Worm (Caenorhabditis elegans) whole organism, L3 larva: ENCODE data around the gene pccb-1.

ENCODE experiments used
- R02D3.7 ChIP-seq: fragments of 150-350 bp; optimal IDR thresholded peaks from 2 replicates; lab custom pipeline; 2014; ENCODE audit warnings: missing biosample characterization, missing genetic modification characterization
- aly-2 ChIP-seq: fragments of 150-350 bp; optimal IDR thresholded peaks from 2 replicates; lab custom pipeline; 2014; ENCODE audit warnings: missing biosample characterization, missing genetic modification characterization
- ama-1 ChIP-seq: fragments of 150-350 bp; optimal IDR thresholded peaks from 2 replicates; lab custom pipeline; 2018
- ceh-16 ChIP-seq: sonication (generic microtip); optimal IDR thresholded peaks from 2 replicates; lab custom pipeline; 2017; ENCODE audit warnings: missing biosample characterization, missing genetic modification characterization
- ceh-28 ChIP-seq: fragments of 150-350 bp; optimal IDR thresholded peaks from 2 replicates; lab custom pipeline; 2014; ENCODE audit warnings: missing biosample characterization, missing genetic modification reagents, missing genetic modification characterization
- ceh-82 ChIP-seq: fragments of 150-350 bp; optimal IDR thresholded peaks from 2 replicates; lab custom pipeline; 2014; ENCODE audit warnings: missing biosample characterization, missing genetic modification characterization
- egl-27 ChIP-seq: sonication (generic microtip); optimal IDR thresholded peaks from 4 replicates; lab custom pipeline; 2017; ENCODE audit warnings: missing biosample characterization, missing genetic modification reagents, missing genetic modification characterization
- elt-1 ChIP-seq: fragments of 150-350 bp; optimal IDR thresholded peaks from 2 replicates; lab custom pipeline; 2014; ENCODE audit warnings: missing biosample characterization, missing genetic modification characterization
- elt-2 ChIP-seq: sonication (generic microtip); optimal IDR thresholded peaks from 2 replicates; lab custom pipeline; 2016; ENCODE audit warnings: missing genetic modification reagents, mild to moderate bottlenecking, missing genetic modification characterization, missing compliant biosample characterization
- elt-3 ChIP-seq, 3 experiments: fragments of 150-350 bp in 1 of 3; sonication (generic microtip) in 2 of 3; optimal IDR thresholded peaks; 2 replicates in 2 of 3; 4 replicates in 1 of 3; lab custom pipeline; 2014 to 2017; ENCODE audit warnings: missing biosample characterization in 3 of 3, missing genetic modification characterization in 3 of 3
- eor-1 ChIP-seq, 2 experiments: fragments of 150-350 bp; optimal IDR thresholded peaks; 2 replicates each; lab custom pipeline; 2014 to 2018; ENCODE audit warnings: missing biosample characterization in 2 of 2, missing genetic modification characterization in 2 of 2
- fkh-10 ChIP-seq: sonication (generic microtip); optimal IDR thresholded peaks from 2 replicates; lab custom pipeline; 2017; ENCODE audit warnings: missing biosample characterization, missing genetic modification reagents, missing genetic modification characterization
- fos-1 ChIP-seq: fragments of 150-350 bp; optimal IDR thresholded peaks from 2 replicates; lab custom pipeline; 2014; ENCODE audit warnings: missing biosample characterization, missing genetic modification characterization
- jun-1 ChIP-seq: fragments of 150-350 bp; optimal IDR thresholded peaks from 2 replicates; lab custom pipeline; 2014; ENCODE audit warnings: missing biosample characterization, missing genetic modification reagents, missing genetic modification characterization
- lin-15B ChIP-seq: fragments of 150-350 bp; optimal IDR thresholded peaks from 2 replicates; lab custom pipeline; 2014; ENCODE audit warnings: missing biosample characterization, missing genetic modification characterization
- lin-39 ChIP-seq: fragments of 150-350 bp; optimal IDR thresholded peaks from 2 replicates; lab custom pipeline; 2018; ENCODE audit warnings: missing biosample characterization, missing genetic modification reagents, missing genetic modification characterization
- lsy-12 ChIP-seq: sonication (generic microtip); optimal IDR thresholded peaks from 2 replicates; lab custom pipeline; 2016; ENCODE audit warnings: mild to moderate bottlenecking, missing genetic modification characterization, missing compliant biosample characterization
- mdl-1 ChIP-seq: fragments of 150-350 bp; optimal IDR thresholded peaks from 2 replicates; lab custom pipeline; 2014; ENCODE audit warnings: missing biosample characterization, missing genetic modification characterization
- nfya-1 ChIP-seq: sonication (generic microtip); optimal IDR thresholded peaks from 2 replicates; lab custom pipeline; 2017; ENCODE audit warnings: missing genetic modification characterization, mild to moderate bottlenecking, missing compliant biosample characterization, antibody characterized with exemption, moderate library complexity; ENCODE audit not compliant: insufficient read depth
- nhr-237 ChIP-seq: fragments of 150-350 bp; optimal IDR thresholded peaks from 2 replicates; lab custom pipeline; 2014; ENCODE audit warnings: missing biosample characterization, missing genetic modification characterization
- nhr-25 ChIP-seq: sonication (generic microtip); optimal IDR thresholded peaks from 2 replicates; lab custom pipeline; 2017; ENCODE audit warnings: missing biosample characterization, missing genetic modification characterization
- nhr-28 ChIP-seq: fragments of 150-350 bp; optimal IDR thresholded peaks from 2 replicates; lab custom pipeline; 2014; ENCODE audit warnings: missing biosample characterization, missing genetic modification characterization
- nhr-67 ChIP-seq: fragments of 150-350 bp; optimal IDR thresholded peaks from 2 replicates; lab custom pipeline; 2014; ENCODE audit warnings: missing biosample characterization, missing genetic modification characterization
- nhr-76 ChIP-seq: fragments of 150-350 bp; sonication (generic microtip); optimal IDR thresholded peaks from 5 replicates; lab custom pipeline; 2014; ENCODE audit warnings: missing biosample characterization, missing genetic modification characterization
- nhr-77 ChIP-seq: fragments of 150-350 bp; optimal IDR thresholded peaks from 2 replicates; lab custom pipeline; 2014; ENCODE audit warnings: missing biosample characterization, missing genetic modification characterization
- pha-4 ChIP-seq: fragments of 150-350 bp; optimal IDR thresholded peaks from 2 replicates; lab custom pipeline; 2014; ENCODE audit warnings: missing biosample characterization, missing genetic modification reagents, missing genetic modification characterization
- pqm-1 ChIP-seq: fragments of 150-350 bp; optimal IDR thresholded peaks from 2 replicates; lab custom pipeline; 2017; ENCODE audit warnings: missing biosample characterization, missing genetic modification characterization, inconsistent platforms
- sea-2 ChIP-seq: fragments of 150-350 bp; sonication (generic microtip); optimal IDR thresholded peaks from 4 replicates; lab custom pipeline; 2014; ENCODE audit warnings: missing biosample characterization, missing genetic modification reagents, missing genetic modification characterization
- skn-1 ChIP-seq: fragments of 150-350 bp; optimal IDR thresholded peaks from 2 replicates; lab custom pipeline; 2014; ENCODE audit warnings: missing biosample characterization, missing genetic modification characterization
- tbx-2 ChIP-seq: sonication (generic microtip); optimal IDR thresholded peaks from 2 replicates; lab custom pipeline; 2016; ENCODE audit warnings: mild to moderate bottlenecking, missing genetic modification characterization, missing compliant biosample characterization
- unc-39 ChIP-seq: sonication (generic microtip); optimal IDR thresholded peaks from 4 replicates; lab custom pipeline; 2017; ENCODE audit warnings: missing biosample characterization, missing genetic modification characterization
- unc-62 ChIP-seq: fragments of 150-350 bp; sonication (generic microtip); optimal IDR thresholded peaks from 4 replicates; lab custom pipeline; 2014; ENCODE audit warnings: missing biosample characterization, missing genetic modification reagents, missing genetic modification characterization
- zag-1 ChIP-seq: fragments of 150-350 bp; optimal IDR thresholded peaks from 2 replicates; lab custom pipeline; 2014; ENCODE audit warnings: missing biosample characterization, missing genetic modification characterization
- ztf-11 ChIP-seq: fragments of 150-350 bp; optimal IDR thresholded peaks from 2 replicates; lab custom pipeline; 2014; ENCODE audit warnings: missing biosample characterization, missing genetic modification characterization
- ztf-4 ChIP-seq: fragments of 150-350 bp; optimal IDR thresholded peaks from 2 replicates; lab custom pipeline; 2014; ENCODE audit warnings: missing biosample characterization, missing genetic modification characterization

Gene pccb-1

ce11 chrX:3051315-3051993 lies 37.9 kb upstream of the pccb-1 start:
- TF ChIP-seq nfya-1 (tag; lab: Kevin White, UChicago) (no peak), zag-1 (tag; lab: Kevin White, UChicago) (no peak), skn-1 (tag; lab: Kevin White, UChicago) (no peak), fkh-10 (GFP tag; lab: Kevin White, UChicago) (peak; percentile 84), pha-4 (tag; lab: Kevin White, UChicago) (no peak), tbx-2 (tag; lab: Kevin White, UChicago) (no peak), nhr-76 (no peak), sea-2 (no peak)

ce11 chrX:3054394-3054793 lies 35.0 kb upstream of the pccb-1 start:
- TF ChIP-seq tbx-2 (tag; lab: Kevin White, UChicago) (no peak), ztf-11 (tag; lab: Kevin White, UChicago) (no peak), pqm-1 (peak; percentile 40), eor-1 (tag; optimal IDR thresholded peaks at IDR 0.05; lab: Kevin White, UChicago) (no peak), ceh-16 (tag; lab: Kevin White, UChicago) (no peak), nhr-77 (no peak), nhr-237 (tag; lab: Kevin White, UChicago) (no peak), ztf-4 (tag; lab: Kevin White, UChicago) (no peak)

- TF ChIP-seq pha-4 (tag; lab: Kevin White, UChicago) (peak; percentile 2), elt-2 (peak; percentile 89), ztf-11 (tag; lab: Kevin White, UChicago) (no peak), pqm-1 (no peak)
These were observed 34.5 kb upstream of the pccb-1 start, which contains the start of gene twk-26 for ce11 chrX:3054802-3055201. Gene twk-26, minus strand, starts transcription at chrX:3054824.

DNA sequence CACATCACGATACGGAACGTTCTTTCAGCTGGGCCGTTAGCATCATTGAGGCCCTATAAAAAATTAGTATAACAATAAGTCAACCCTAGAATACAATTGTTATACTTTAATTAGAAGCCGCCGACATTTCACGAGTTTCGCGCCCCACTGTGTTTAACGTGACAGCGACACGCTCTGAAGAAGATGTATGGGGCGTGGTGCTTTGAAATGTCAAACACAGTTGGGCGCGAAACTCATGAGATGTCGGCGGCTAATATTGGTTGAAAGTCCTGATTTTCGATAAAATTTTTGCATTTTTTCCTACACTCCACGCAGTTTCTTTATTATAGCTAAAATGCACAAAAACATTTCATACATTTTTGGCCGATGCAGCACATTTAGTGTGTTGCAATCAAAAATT lies 33.3 kb upstream of the pccb-1 start:
- TF ChIP-seq ceh-82 (tag; lab: Kevin White, UChicago) (no peak), ztf-4 (tag; lab: Kevin White, UChicago) (no peak), elt-1 (tag; lab: Kevin White, UChicago) (no peak), lin-15B (tag; lab: Kevin White, UChicago) (no peak), nfya-1 (tag; lab: Kevin White, UChicago) (no peak), mdl-1 (tag; lab: Kevin White, UChicago) (no peak), unc-39 (tag; lab: Kevin White, UChicago) (no peak), lin-39 (tag; lab: Kevin White, UChicago) (no peak), elt-3 (tag; optimal IDR thresholded peaks at IDR 0.05; lab: Kevin White, UChicago) (no peak), R02D3.7 (tag; lab: Kevin White, UChicago) (no peak), nhr-25 (tag; lab: Kevin White, UChicago) (no peak), tbx-2 (tag; lab: Kevin White, UChicago) (no peak), egl-27 (tag; lab: Kevin White, UChicago) (no peak), ztf-11 (tag; lab: Kevin White, UChicago) (no peak), ceh-28 (tag; lab: Kevin White, UChicago) (no peak), nhr-67 (tag; lab: Kevin White, UChicago) (no peak), skn-1 (tag; lab: Kevin White, UChicago) (no peak)

DNA sequence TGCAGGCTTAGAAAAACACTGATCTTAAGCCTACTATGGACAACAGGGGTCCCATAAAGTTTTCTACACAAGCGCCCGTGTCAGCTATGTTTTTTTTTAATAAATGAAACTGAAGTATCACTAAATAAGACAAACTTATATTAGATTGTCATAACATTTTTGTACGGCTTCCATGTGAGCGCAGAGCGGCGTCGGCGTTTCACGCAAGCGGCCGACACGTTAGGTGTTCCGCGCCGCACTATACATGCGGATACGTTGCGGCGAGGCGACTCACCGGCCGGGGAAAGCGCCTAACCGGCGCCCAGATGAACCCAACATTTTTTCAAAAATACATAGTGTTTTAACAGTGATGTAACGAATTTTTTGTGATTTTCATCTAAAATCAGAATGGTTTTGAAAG lies 31.7 kb upstream of the pccb-1 start:
- no peak for TF ChIP-seq elt-2
- no peak for TF ChIP-seq lsy-12
- TF ChIP-seq elt-3 (tag; optimal IDR thresholded peaks at IDR 0.05; lab: Kevin White, UChicago) = no peak
- TF ChIP-seq unc-62 (GFP tag; lab: Kevin White, UChicago) = no peak

DNA sequence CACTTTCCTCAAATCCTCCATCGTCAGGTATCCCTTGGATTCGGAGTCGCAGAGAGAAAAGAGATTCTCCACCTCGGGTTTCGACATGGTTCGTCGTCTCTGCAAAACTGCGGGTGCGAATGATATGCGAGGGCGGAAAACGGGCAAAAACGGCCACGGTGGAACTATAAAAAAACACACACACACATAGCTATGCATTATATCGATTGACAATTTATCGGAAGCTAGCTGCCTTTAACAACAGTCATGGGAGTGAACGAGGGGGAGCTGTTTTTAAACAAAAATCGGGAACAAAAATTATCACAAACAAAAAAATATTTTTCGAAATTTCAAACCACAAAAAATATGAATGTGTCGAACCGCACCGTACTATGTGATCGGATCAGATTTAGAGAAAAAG lies 30.1 kb upstream of the pccb-1 start, which contains the start of gene rsef-1:
Gene rsef-1, minus strand, starts transcription at position 101 of the 400 bp plus-strand sequence.
- TF ChIP-seq jun-1 (tag; lab: Kevin White, UChicago) (no peak), lin-15B (tag; lab: Kevin White, UChicago) (no peak), ama-1 (no peak), lsy-12 (no peak), aly-2 (tag; lab: Kevin White, UChicago) (no peak), tbx-2 (tag; lab: Kevin White, UChicago) (no peak), nhr-76 (no peak), pha-4 (tag; lab: Kevin White, UChicago) (no peak), fos-1 (tag; lab: Kevin White, UChicago) (no peak), nhr-237 (tag; lab: Kevin White, UChicago) (no peak), nhr-28 (tag; lab: Kevin White, UChicago) (no peak)
